Worm (Caenorhabditis elegans): ENCODE results near the gene slc-9B.2.

The slc-9B.2 gene

ce11 chrV:16355941-16356340, 17.1 kb downstream of the slc-9B.2 start (continued):
- TF ChIP-seq ceh-22 (tag; optimal IDR thresholded peaks at IDR 0.05), result peak; percentile 59
- TF ChIP-seq hlh-8 (tag; optimal IDR thresholded peaks at IDR 0.05), result peak; percentile 32
- peak; percentile 1 for TF ChIP-seq pax-1 (tag; optimal IDR thresholded peaks at IDR 0.05)
- no peak for TF ChIP-seq madf-2 (tag; optimal IDR thresholded peaks at IDR 0.05)
- TF ChIP-seq pqm-1 (tag; optimal IDR thresholded peaks at IDR 0.05), result peak; percentile 68
- peak; percentile 26 for TF ChIP-seq ets-4 (tag; optimal IDR thresholded peaks at IDR 0.05)
- TF ChIP-seq tbx-7 (tag; optimal IDR thresholded peaks at IDR 0.05), result peak; percentile 26
- TF ChIP-seq pat-9 (tag; optimal IDR thresholded peaks at IDR 0.05), result no peak
- TF ChIP-seq ceh-19 (GFP tag; optimal IDR thresholded peaks at IDR 0.05), result peak; percentile 47
- peak; percentile 62 for TF ChIP-seq eyg-1 (tag; optimal IDR thresholded peaks at IDR 0.05)
- TF ChIP-seq nfya-1 (tag; optimal IDR thresholded peaks at IDR 0.05), result peak; percentile 92
- peak; percentile 96 for TF ChIP-seq pros-1 (tag; optimal IDR thresholded peaks at IDR 0.05)
- TF ChIP-seq hlh-6 (tag; optimal IDR thresholded peaks at IDR 0.05), result no peak
- TF ChIP-seq pha-2 (tag; optimal IDR thresholded peaks at IDR 0.05), result peak; percentile 50

DNA sequence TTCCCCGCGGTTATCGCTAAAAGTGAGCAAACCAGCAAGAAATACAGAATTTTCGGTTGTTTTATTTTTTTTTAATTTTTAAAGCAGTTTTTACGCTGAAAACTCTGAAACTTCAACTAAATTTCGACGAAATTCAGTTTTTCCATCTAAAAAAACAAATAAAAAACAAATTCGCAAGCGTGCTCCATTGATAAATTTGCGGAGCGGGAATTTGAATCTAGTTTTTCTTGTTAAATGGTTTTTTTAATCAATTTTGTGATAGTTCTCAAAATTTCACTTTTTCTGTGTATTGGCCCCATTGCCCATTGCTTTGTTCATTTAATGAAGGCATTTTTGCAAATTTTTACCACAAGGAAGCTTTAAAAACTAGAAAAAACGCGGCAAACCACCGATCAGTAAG, 18.0 kb downstream of the slc-9B.2 start:
- TF ChIP-seq ceh-6 (GFP tag; optimal IDR thresholded peaks at IDR 0.05) (no peak), che-1 (tag; optimal IDR thresholded peaks at IDR 0.05) (no peak), lim-6 (tag; optimal IDR thresholded peaks at IDR 0.05) (no peak), pag-3 (tag; optimal IDR thresholded peaks at IDR 0.05; ENCODE audit: borderline replicate concordance) (no peak), madf-2 (tag; optimal IDR thresholded peaks at IDR 0.05) (no peak), C08G9.2 (tag; optimal IDR thresholded peaks at IDR 0.05) (no peak), ceh-24 (tag; optimal IDR thresholded peaks at IDR 0.05) (no peak), K09A11.1 (tag; optimal IDR thresholded peaks at IDR 0.05; ENCODE audit: insufficient read depth) (no peak), zip-5 (tag; optimal IDR thresholded peaks at IDR 0.05) (no peak), ceh-30 (tag; optimal IDR thresholded peaks at IDR 0.05) (no peak), fax-1 (tag; optimal IDR thresholded peaks at IDR 0.05) (no peak), odd-2 (tag; optimal IDR thresholded peaks at IDR 0.05) (no peak), elt-2 (tag; optimal IDR thresholded peaks at IDR 0.05) (no peak), dmd-4 (tag; optimal IDR thresholded peaks at IDR 0.05; ENCODE audit: borderline replicate concordance) (no peak), sox-2 (GFP tag; IDR thresholded peaks at IDR 0.05) (no peak), pax-1 (tag; optimal IDR thresholded peaks at IDR 0.05) (no peak), ceh-9 (tag; optimal IDR thresholded peaks at IDR 0.05) (no peak)

- TF ChIP-seq elt-2 (tag; optimal IDR thresholded peaks at IDR 0.05) (peak; percentile 65), ceh-48 (tag; optimal IDR thresholded peaks at IDR 0.05) (peak; percentile 1), gmeb-2 (tag; optimal IDR thresholded peaks at IDR 0.05) (no peak)
These were observed 18.4 kb downstream of the slc-9B.2 start, which contains the start of gene pptr-1 for ce11 chrV:16357253-16357652. Gene pptr-1 (plus strand): TSS chrV:16357521.

DNA sequence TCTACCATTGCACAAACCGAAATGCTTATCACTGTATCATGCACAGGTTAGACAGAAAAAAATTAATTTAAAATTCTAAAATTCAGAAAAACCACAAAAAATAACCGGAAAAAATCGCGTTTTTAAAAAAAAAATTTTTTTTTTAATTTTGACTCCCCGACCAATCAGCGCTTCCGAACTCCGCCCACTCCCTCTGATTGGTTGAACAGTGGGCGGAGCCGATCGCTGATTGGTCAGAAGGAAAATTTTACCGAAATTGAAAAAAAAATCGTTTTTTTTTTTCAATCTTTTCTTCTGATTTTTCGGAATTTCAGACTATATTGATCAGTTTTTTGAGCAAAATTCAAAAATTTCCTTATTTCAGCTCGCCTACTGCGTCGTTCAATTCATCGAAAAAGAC, 22.5 kb downstream of the slc-9B.2 start:
- TF ChIP-seq pha-2 (tag; optimal IDR thresholded peaks at IDR 0.05) (no peak), nfya-1 (tag; optimal IDR thresholded peaks at IDR 0.05) (peak; percentile 99)

ce11 chrV:16367575-16367974, 28.7 kb downstream of the slc-9B.2 start, which contains the start of gene W08G11.3:
Gene W08G11.3 (plus strand): TSS chrV:16367681.
- TF ChIP-seq elt-2 (tag; optimal IDR thresholded peaks at IDR 0.05) (no peak), ama-1 (optimal IDR thresholded peaks at IDR 0.05) (peak; percentile 53)

DNA sequence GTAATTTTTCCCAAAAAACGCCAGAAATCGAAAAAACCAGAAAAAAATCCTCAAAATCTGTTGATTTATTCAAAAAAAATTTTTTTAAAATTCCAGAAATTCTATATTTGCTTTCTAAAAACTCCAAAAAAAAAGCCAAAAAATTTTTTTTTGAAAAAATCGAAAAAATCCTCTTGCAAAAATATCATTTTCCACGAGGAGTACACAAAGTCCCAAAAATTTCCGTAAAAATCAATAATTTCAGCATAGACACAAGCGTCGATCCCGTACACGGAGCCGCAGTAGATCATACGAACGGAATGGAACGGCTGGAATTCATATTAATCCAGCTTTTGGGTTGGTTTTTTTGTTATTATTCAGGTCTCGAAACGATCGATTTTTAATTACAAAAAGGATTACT, 29.3 kb downstream of the slc-9B.2 start:
- TF ChIP-seq ceh-19 (GFP tag; optimal IDR thresholded peaks at IDR 0.05), result no peak
- no peak for TF ChIP-seq pros-1 (tag; optimal IDR thresholded peaks at IDR 0.05)
- no peak for TF ChIP-seq unc-42 (tag; optimal IDR thresholded peaks at IDR 0.05)
- no peak for TF ChIP-seq tbx-7 (tag; optimal IDR thresholded peaks at IDR 0.05)
- TF ChIP-seq pat-9 (tag; optimal IDR thresholded peaks at IDR 0.05), result no peak
- no peak for TF ChIP-seq lim-6 (tag; optimal IDR thresholded peaks at IDR 0.05)
- no peak for TF ChIP-seq ceh-31 (tag; optimal IDR thresholded peaks at IDR 0.05)
- no peak for TF ChIP-seq ref-2 (tag; optimal IDR thresholded peaks at IDR 0.05)
- no peak for TF ChIP-seq F13H6.1 (tag; optimal IDR thresholded peaks at IDR 0.05)
